Fruit fly (Drosophila melanogaster) whole organism, wandering third instar larva: ENCODE measurements around the gene betaggt-I.

Experiments
- Abd-B ChIP-seq: fragments of >200 bp; optimal IDR thresholded peaks from 2 replicates; lab custom pipeline; 2017; ENCODE audit warnings: missing biosample characterization, missing genetic modification characterization
- CG32264 ChIP-seq: fragments of 200-800 bp; sonication (Bioruptor generic); optimal IDR thresholded peaks from 2 replicates; lab custom pipeline; 2016; ENCODE audit warnings: missing biosample characterization, missing genetic modification characterization
- CG9705 ChIP-seq: fragments of 200-800 bp; sonication (Bioruptor generic); optimal IDR thresholded peaks from 2 replicates; lab custom pipeline; 2018; ENCODE audit warnings: missing biosample characterization, mild to moderate bottlenecking, missing genetic modification characterization
- Dif ChIP-seq: fragments of 200-275, 200-300 bp; sonication (Bioruptor generic); optimal IDR thresholded peaks from 2 replicates; lab custom pipeline; 2018; ENCODE audit warnings: missing biosample characterization, missing genetic modification characterization; ENCODE audit not compliant: partially characterized antibody
- GATAd ChIP-seq: sonication (Bioruptor generic); optimal IDR thresholded peaks from 2 replicates; lab custom pipeline; 2016; ENCODE audit warnings: missing biosample characterization, missing genetic modification characterization
- HLH106 ChIP-seq: fragments of 200-800 bp; optimal IDR thresholded peaks from 3 replicates; lab custom pipeline; 2019; ENCODE audit warnings: missing biosample characterization, mild to moderate bottlenecking, missing genetic modification characterization, moderate library complexity
- Hnf4 ChIP-seq: fragments of 200-800 bp; sonication (Bioruptor generic); optimal IDR thresholded peaks from 2 replicates; lab custom pipeline; 2016; ENCODE audit warnings: missing biosample characterization, mild to moderate bottlenecking, missing genetic modification characterization
- Hr83 ChIP-seq: fragments of 200-300 bp; sonication (Bioruptor generic); optimal IDR thresholded peaks from 2 replicates; lab custom pipeline; 2016; ENCODE audit warnings: missing biosample characterization, mild to moderate bottlenecking, missing genetic modification characterization, moderate library complexity; ENCODE audit not compliant: poor library complexity, severe bottlenecking
- Jra ChIP-seq: sonication (Bioruptor generic); optimal IDR thresholded peaks from 2 replicates; lab custom pipeline; 2016; ENCODE audit warnings: missing biosample characterization, missing genetic modification characterization
- Mio ChIP-seq: sonication (Bioruptor generic); optimal IDR thresholded peaks from 2 replicates; lab custom pipeline; 2016; ENCODE audit warnings: missing biosample characterization, missing genetic modification characterization
- Myc ChIP-seq: fragments of >200 bp; optimal IDR thresholded peaks from 2 replicates; lab custom pipeline; 2017
- OdsH ChIP-seq: fragments of 200-800 bp; sonication (Bioruptor generic); optimal IDR thresholded peaks from 2 replicates; lab custom pipeline; 2016; ENCODE audit warnings: missing biosample characterization, mild to moderate bottlenecking, missing genetic modification characterization
- Sp1 ChIP-seq: fragments of 200-800 bp; sonication (Bioruptor generic); optimal IDR thresholded peaks from 3 replicates; lab custom pipeline; 2019; ENCODE audit warnings: missing biosample characterization, mild to moderate bottlenecking, missing genetic modification characterization, moderate library complexity
- br ChIP-seq: fragments of 200-800 bp; sonication (Bioruptor generic); optimal IDR thresholded peaks from 2 replicates; lab custom pipeline; 2016; ENCODE audit warnings: missing biosample characterization, missing genetic modification characterization
- brk ChIP-seq: fragments of 200-800 bp; sonication (Bioruptor generic); optimal IDR thresholded peaks from 2 replicates; lab custom pipeline; 2016; ENCODE audit warnings: missing biosample characterization, mild to moderate bottlenecking, missing genetic modification characterization
- dl ChIP-seq, 2 experiments: fragments of 175-275, 200-275 bp in 1 of 2; fragments of 200-275 bp in 1 of 2; sonication (Bioruptor generic); optimal IDR thresholded peaks; lab custom pipeline; 2018; ENCODE audit warnings: mild to moderate bottlenecking in 2 of 2, missing biosample characterization in 2 of 2, missing genetic modification characterization in 2 of 2, moderate library complexity in 2 of 2; ENCODE audit not compliant: partially characterized antibody in 2 of 2, insufficient read depth in 1 of 2
- dmrt93B ChIP-seq: fragments of 200-800 bp; sonication (Bioruptor generic); optimal IDR thresholded peaks from 2 replicates; lab custom pipeline; 2018; ENCODE audit warnings: missing biosample characterization, mild to moderate bottlenecking, missing genetic modification characterization
- ey ChIP-seq: fragments of 200-800 bp; sonication (Bioruptor generic); optimal IDR thresholded peaks from 2 replicates; lab custom pipeline; 2016; ENCODE audit warnings: missing biosample characterization, missing genetic modification characterization
- foxo ChIP-seq, 2 experiments: fragments of 200-800 bp; sonication (Bioruptor generic); optimal IDR thresholded peaks; 2 replicates in 1 of 2; 3 replicates in 1 of 2; lab custom pipeline; 2016 to 2017; ENCODE audit warnings: missing biosample characterization in 2 of 2, missing genetic modification characterization in 2 of 2
- fru ChIP-seq: fragments of 200-800 bp; sonication (Bioruptor generic); optimal IDR thresholded peaks from 3 replicates; lab custom pipeline; 2016; ENCODE audit warnings: missing biosample characterization, mild to moderate bottlenecking, missing genetic modification characterization
- jim ChIP-seq: fragments of 175-275, 200-325 bp; sonication (Bioruptor generic); optimal IDR thresholded peaks from 2 replicates; lab custom pipeline; 2016; ENCODE audit warnings: missing biosample characterization, mild to moderate bottlenecking, missing genetic modification characterization
- lola ChIP-seq: fragments of >200 bp; optimal IDR thresholded peaks from 2 replicates; lab custom pipeline; 2017; ENCODE audit warnings: missing biosample characterization, missing genetic modification characterization
- psq ChIP-seq: fragments of 200-800 bp; sonication (Bioruptor generic); optimal IDR thresholded peaks from 3 replicates; lab custom pipeline; 2017; ENCODE audit warnings: missing biosample characterization, mild to moderate bottlenecking, missing genetic modification characterization, moderate library complexity
- rgr ChIP-seq: fragments of 200-800 bp; sonication (Bioruptor generic); optimal IDR thresholded peaks from 3 replicates; lab custom pipeline; 2016; ENCODE audit warnings: missing biosample characterization, mild to moderate bottlenecking, missing genetic modification characterization
- sage ChIP-seq: fragments of 200-800 bp; sonication (Bioruptor generic); optimal IDR thresholded peaks from 2 replicates; lab custom pipeline; 2016; ENCODE audit warnings: missing biosample characterization, mild to moderate bottlenecking, missing genetic modification characterization
- sv ChIP-seq: fragments of 200-800 bp; sonication (Bioruptor generic); optimal IDR thresholded peaks from 3 replicates; lab custom pipeline; 2016; ENCODE audit warnings: missing biosample characterization, missing genetic modification characterization
- tai ChIP-seq: sonication (Bioruptor generic); optimal IDR thresholded peaks from 2 replicates; lab custom pipeline; 2016; ENCODE audit warnings: missing biosample characterization, missing genetic modification characterization
- usp ChIP-seq: fragments of >200 bp; optimal IDR thresholded peaks from 2 replicates; lab custom pipeline; 2017; ENCODE audit warnings: missing biosample characterization, missing genetic modification characterization
- woc ChIP-seq: sonication (Bioruptor generic); optimal IDR thresholded peaks from 2 replicates; lab custom pipeline; 2016; ENCODE audit warnings: missing biosample characterization, mild to moderate bottlenecking, missing genetic modification characterization

The betaggt-I gene

dm6 chr2L:4958111-4958510, 12.7 kb downstream of the betaggt-I start, which contains the start of gene CG34124:
Gene CG34124 (plus strand): TSS chr2L:4958411.
- TF ChIP-seq CG9705 (GFP tag; lab: Kevin White, UChicago) (no peak), OdsH (GFP tag; lab: Kevin White, UChicago) (no peak), br (GFP tag; lab: Kevin White, UChicago) (no peak), sv (GFP tag; lab: Kevin White, UChicago) (no peak), Sp1 (GFP tag; lab: Kevin White, UChicago) (no peak), GATAd (GFP tag; lab: Kevin White, UChicago) (no peak), Jra (GFP tag; lab: Kevin White, UChicago) (no peak), psq (GFP tag; lab: Kevin White, UChicago) (no peak), usp (GFP tag; lab: Kevin White, UChicago) (no peak), ey (GFP tag; lab: Kevin White, UChicago) (no peak), jim (no peak)

DNA sequence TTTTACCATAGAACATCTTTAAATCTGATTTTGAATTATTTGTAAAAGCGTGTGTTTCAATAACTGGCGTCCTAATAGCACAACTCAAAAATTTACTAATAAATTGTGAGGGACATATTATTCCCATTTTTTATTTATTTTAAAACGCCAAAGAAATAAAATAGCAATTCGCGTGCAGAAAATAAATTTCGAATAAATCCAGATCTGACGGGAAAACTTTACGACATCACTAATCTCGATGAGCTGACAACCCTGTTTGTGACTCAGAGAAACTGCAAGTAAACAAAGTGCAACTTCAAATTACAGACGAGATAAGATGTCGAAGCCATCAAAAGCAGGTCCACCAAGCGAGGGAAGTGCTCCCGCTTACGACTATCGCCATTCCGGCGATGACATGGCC, 20.0 kb downstream of the betaggt-I start, which contains the start of gene CG34125:
CG34125 (plus strand) TSS at position 254 of the 400 bp plus-strand sequence.
- TF ChIP-seq OdsH (GFP tag; lab: Kevin White, UChicago) (peak; percentile 24), usp (GFP tag; lab: Kevin White, UChicago) (no peak), Myc (lab: Kevin White, UChicago) (peak; percentile 88), CG9705 (GFP tag; lab: Kevin White, UChicago) (peak; percentile 24), HLH106 (peak; percentile 53)

DNA sequence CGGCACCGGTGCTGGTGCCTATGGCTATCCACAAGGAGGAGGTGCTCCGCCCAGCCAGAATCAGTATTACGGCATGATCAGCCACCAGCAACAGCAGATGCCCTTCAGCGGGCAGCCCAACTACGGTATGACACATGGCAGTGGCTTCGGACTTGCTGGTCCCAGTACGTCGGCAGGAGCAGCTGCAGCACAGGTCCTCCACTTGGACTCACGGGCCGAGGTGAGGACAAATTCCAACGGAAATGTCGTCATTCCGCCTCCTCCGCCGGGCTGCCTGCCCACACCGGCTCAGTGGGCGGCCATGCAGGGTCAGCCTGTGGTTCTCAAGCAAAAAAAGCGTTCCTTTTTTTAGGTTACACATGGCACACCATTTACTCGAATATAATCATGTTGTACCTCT, 20.5 kb downstream of the betaggt-I start:
- no peak for TF ChIP-seq psq (GFP tag; lab: Kevin White, UChicago)
- TF ChIP-seq OdsH (GFP tag; lab: Kevin White, UChicago): no peak
- no peak for TF ChIP-seq ey (GFP tag; lab: Kevin White, UChicago)
- no peak for TF ChIP-seq jim
- TF ChIP-seq Myc (lab: Kevin White, UChicago): no peak
- TF ChIP-seq Hr83: no peak
- TF ChIP-seq tai (GFP tag; lab: Kevin White, UChicago): no peak
- no peak for TF ChIP-seq foxo (GFP tag; optimal IDR thresholded peaks at IDR 0.05; lab: Kevin White, UChicago)
- TF ChIP-seq rgr (GFP tag; lab: Kevin White, UChicago): no peak
- TF ChIP-seq fru (GFP tag; lab: Kevin White, UChicago): no peak
- TF ChIP-seq brk (GFP tag; lab: Kevin White, UChicago): no peak
- TF ChIP-seq woc (GFP tag; lab: Kevin White, UChicago): no peak
- no peak for TF ChIP-seq Sp1 (GFP tag; lab: Kevin White, UChicago)
- no peak for TF ChIP-seq Abd-B (GFP tag; lab: Kevin White, UChicago)
- TF ChIP-seq Dif: no peak
- TF ChIP-seq Mio (GFP tag; lab: Kevin White, UChicago): no peak
- TF ChIP-seq sage: no peak
- no peak for TF ChIP-seq CG32264 (GFP tag; lab: Kevin White, UChicago)
- TF ChIP-seq dl (GFP tag; optimal IDR thresholded peaks at IDR 0.05; lab: Kevin White, UChicago; ENCODE audit: insufficient read depth in 1 of 2, partially characterized antibody in 2 of 2): no peak

DNA sequence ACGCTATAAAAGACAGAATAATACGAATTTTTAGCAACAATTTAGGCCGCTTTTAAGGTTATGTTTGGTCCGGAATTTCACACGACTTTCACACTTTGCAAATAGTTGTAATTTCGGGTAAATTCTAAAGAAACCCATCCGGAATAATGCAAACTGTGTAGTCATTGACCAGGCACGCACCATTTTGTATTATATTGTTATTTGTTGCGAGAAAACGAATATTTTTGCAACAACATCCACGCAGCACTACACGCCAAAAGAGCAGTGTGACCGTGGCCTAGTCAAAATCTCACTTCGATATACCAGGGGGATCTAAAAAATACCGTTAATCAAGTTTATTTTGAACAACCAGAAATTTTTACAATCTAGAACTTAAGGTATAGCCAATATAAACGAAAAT, 22.1 kb downstream of the betaggt-I start, which contains the start of gene eIF3i:
eIF3i (minus strand) TSS at position 265 of the 400 bp plus-strand sequence.
- TF ChIP-seq dmrt93B (GFP tag; lab: Kevin White, UChicago) (no peak), brk (GFP tag; lab: Kevin White, UChicago) (no peak), Hnf4 (GFP tag; lab: Kevin White, UChicago) (no peak), usp (GFP tag; lab: Kevin White, UChicago) (no peak), dl (GFP tag; optimal IDR thresholded peaks at IDR 0.05; lab: Kevin White, UChicago; ENCODE audit: insufficient read depth in 1 of 2, partially characterized antibody in 2 of 2) (no peak)

DNA sequence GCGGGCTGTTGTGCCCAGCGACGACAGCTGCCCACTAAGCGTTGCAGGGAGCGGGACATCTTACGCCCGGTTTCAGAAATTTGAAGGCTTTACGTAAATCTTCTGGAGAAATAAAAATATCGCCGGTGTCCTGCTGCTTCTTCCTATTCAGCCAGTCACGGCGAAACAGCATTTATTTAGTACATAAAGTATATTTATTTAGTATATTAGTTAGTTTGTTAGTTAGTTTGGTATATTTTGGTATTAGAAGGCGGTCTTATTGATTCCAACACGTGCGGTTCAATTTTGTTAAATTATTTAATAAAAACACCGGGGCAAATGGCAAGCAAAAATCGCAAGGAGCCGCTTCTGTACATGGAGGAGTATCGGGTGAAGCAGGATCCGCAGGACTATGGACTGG, 23.4 kb downstream of the betaggt-I start, which contains the start of the genes Scox and Polr1C:
Scox (minus strand) TSS at position 169 of the 400 bp plus-strand sequence.
Polr1C (plus strand) TSS at position 238 of the 400 bp plus-strand sequence.
- TF ChIP-seq Myc (lab: Kevin White, UChicago): peak; percentile 1
- TF ChIP-seq Dif: no peak
- no peak for TF ChIP-seq lola (GFP tag; lab: Kevin White, UChicago)
- TF ChIP-seq Jra (GFP tag; lab: Kevin White, UChicago): no peak
- TF ChIP-seq, all 38 proteins: peak for 1
